Fruit fly (Drosophila melanogaster): Measurements from ENCODE around the gene Pcp.

Pcp gene

DNA sequence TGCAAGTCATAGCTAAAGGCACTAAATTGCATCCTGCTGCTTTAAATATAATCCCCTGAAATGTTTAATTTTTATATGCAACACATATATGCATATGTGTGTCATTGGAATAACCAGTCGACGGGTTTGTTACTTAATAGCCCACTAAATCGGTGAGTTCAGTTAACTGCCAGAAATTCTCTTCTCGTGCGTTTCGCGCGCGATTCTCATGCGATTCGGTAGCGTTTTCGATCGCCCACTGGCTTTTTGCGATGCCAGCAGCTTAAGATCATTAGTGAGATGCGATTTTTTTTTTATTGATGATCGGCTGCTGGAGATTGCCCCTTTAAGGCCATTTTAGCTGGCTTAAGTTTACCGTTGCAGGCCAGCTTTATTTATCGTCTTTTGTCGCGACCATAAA, 49.7 kb downstream of the Pcp start:
- no peak for TF ChIP-seq Clk (GFP tag; optimal IDR thresholded peaks at IDR 0.05)
- no peak for TF ChIP-seq pad (GFP tag; optimal IDR thresholded peaks at IDR 0.05)
- no peak for TF ChIP-seq CG7101 (tag; optimal IDR thresholded peaks at IDR 0.05)

DNA sequence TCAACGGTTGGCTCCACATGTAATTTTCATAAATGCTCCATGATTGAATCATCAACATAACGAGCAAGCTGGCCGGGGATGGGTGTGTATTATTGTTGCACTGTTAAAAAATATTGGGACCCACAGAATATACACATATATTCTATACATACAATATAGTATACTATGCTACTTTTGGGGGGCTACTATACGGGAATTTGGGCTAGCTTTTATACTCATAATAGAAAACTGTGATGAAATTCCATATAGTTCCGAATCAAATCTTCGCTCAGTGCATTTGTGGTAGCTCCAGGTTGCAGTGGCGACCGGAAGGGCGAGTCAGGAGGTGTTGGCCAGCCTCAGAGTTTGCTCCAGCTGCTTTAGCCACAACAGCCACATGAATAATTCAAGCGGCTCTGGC, 50.4 kb downstream of the Pcp start:
- no peak for TF ChIP-seq Crg-1 (GFP tag; optimal IDR thresholded peaks at IDR 0.05)

All from whole organism, adult.